Worm (Caenorhabditis elegans) whole organism, mixed stage, embryonic: ENCODE measurements around the gene srsx-19.
A peak's percentile ranks its signal among the peaks of the same experiment; 100 is the strongest.

Experiments
- M03D4.4 ChIP-seq: sonication (generic microtip); optimal IDR thresholded peaks from 2 replicates; lab custom pipeline; 2017; ENCODE audit warnings: mild to moderate bottlenecking, missing genetic modification characterization, missing compliant biosample characterization
- bed-3 ChIP-seq: fragments of 200-800 bp; sonication (Bioruptor generic); optimal IDR thresholded peaks from 3 replicates; lab custom pipeline; 2018; ENCODE audit warnings: mild to moderate bottlenecking, missing genetic modification characterization, moderate library complexity, missing compliant biosample characterization
- blmp-1 ChIP-seq: fragments of 150-350 bp; optimal IDR thresholded peaks from 2 replicates; lab custom pipeline; 2014; ENCODE audit warnings: missing biosample characterization, missing genetic modification characterization
- ceh-39 ChIP-seq: fragments of 150-350 bp; optimal IDR thresholded peaks from 2 replicates; lab custom pipeline; 2014; ENCODE audit warnings: missing biosample characterization, missing genetic modification characterization
- ceh-43 ChIP-seq: fragments of 200-800 bp; sonication (Bioruptor generic); optimal IDR thresholded peaks from 2 replicates; lab custom pipeline; 2018; ENCODE audit warnings: mild to moderate bottlenecking, missing genetic modification characterization, moderate library complexity, missing compliant biosample characterization
- ceh-83 ChIP-seq: fragments of 200-800 bp; sonication (Bioruptor generic); optimal IDR thresholded peaks from 2 replicates; lab custom pipeline; 2018; ENCODE audit warnings: mild to moderate bottlenecking, missing genetic modification characterization, missing compliant biosample characterization
- ces-1 ChIP-seq: fragments of 150-350 bp; optimal IDR thresholded peaks from 2 replicates; lab custom pipeline; 2014; ENCODE audit warnings: missing biosample characterization, missing genetic modification reagents, missing genetic modification characterization
- cnd-1 ChIP-seq: fragments of 200-800 bp; sonication (Bioruptor generic); optimal IDR thresholded peaks from 2 replicates; lab custom pipeline; 2018; ENCODE audit warnings: mild to moderate bottlenecking, missing genetic modification characterization, missing compliant biosample characterization
- drap-1 ChIP-seq: fragments of 200-800 bp; sonication (Bioruptor generic); optimal IDR thresholded peaks from 3 replicates; lab custom pipeline; 2018; ENCODE audit warnings: mild to moderate bottlenecking, missing genetic modification characterization, missing compliant biosample characterization
- elt-1 ChIP-seq: sonication (generic microtip); optimal IDR thresholded peaks from 2 replicates; lab custom pipeline; 2017; ENCODE audit warnings: missing genetic modification characterization, mild to moderate bottlenecking, missing compliant biosample characterization, antibody characterized with exemption, moderate library complexity, borderline replicate concordance; ENCODE audit not compliant: insufficient read depth
- elt-3 ChIP-seq: fragments of 150-350 bp; optimal IDR thresholded peaks from 2 replicates; lab custom pipeline; 2014; ENCODE audit warnings: missing biosample characterization, missing genetic modification characterization
- flh-1 ChIP-seq: fragments of 200-800 bp; sonication (Bioruptor generic); optimal IDR thresholded peaks from 2 replicates; lab custom pipeline; 2018; ENCODE audit warnings: mild to moderate bottlenecking, missing genetic modification characterization, moderate library complexity, missing compliant biosample characterization
- ham-2 ChIP-seq: fragments of 200-800 bp; sonication (Bioruptor generic); optimal IDR thresholded peaks from 2 replicates; lab custom pipeline; 2018; ENCODE audit warnings: mild to moderate bottlenecking, missing genetic modification characterization, missing compliant biosample characterization
- hlh-1 ChIP-seq: fragments of 150-350 bp; optimal IDR thresholded peaks from 2 replicates; lab custom pipeline; 2014; ENCODE audit warnings: missing biosample characterization, missing genetic modification reagents, missing genetic modification characterization
- lin-13 ChIP-seq: fragments of 150-350 bp; optimal IDR thresholded peaks from 2 replicates; lab custom pipeline; 2014; ENCODE audit warnings: missing biosample characterization, missing genetic modification characterization
- lsy-2 ChIP-seq: fragments of 150-350 bp; optimal IDR thresholded peaks from 2 replicates; lab custom pipeline; 2014; ENCODE audit warnings: missing biosample characterization, missing genetic modification characterization
- mep-1 ChIP-seq: fragments of 150-350 bp; optimal IDR thresholded peaks from 2 replicates; lab custom pipeline; 2017; ENCODE audit warnings: missing biosample characterization, missing genetic modification reagents, missing genetic modification characterization, inconsistent platforms
- mls-2 ChIP-seq: sonication (generic microtip); optimal IDR thresholded peaks from 2 replicates; lab custom pipeline; 2016; ENCODE audit warnings: mild to moderate bottlenecking, missing genetic modification characterization, moderate library complexity, missing compliant biosample characterization
- nhr-12 ChIP-seq: fragments of 150-350 bp; optimal IDR thresholded peaks from 2 replicates; lab custom pipeline; 2014; ENCODE audit warnings: missing biosample characterization, missing genetic modification characterization
- nhr-2 ChIP-seq: fragments of 150-350 bp; optimal IDR thresholded peaks from 2 replicates; lab custom pipeline; 2014; ENCODE audit warnings: missing biosample characterization, missing genetic modification characterization
- nhr-237 ChIP-seq: fragments of 150-350 bp; optimal IDR thresholded peaks from 2 replicates; lab custom pipeline; 2014; ENCODE audit warnings: missing biosample characterization, missing genetic modification characterization
- nhr-76 ChIP-seq: sonication (generic microtip); optimal IDR thresholded peaks from 2 replicates; lab custom pipeline; 2017; ENCODE audit warnings: missing biosample characterization, missing genetic modification characterization
- pha-4 ChIP-seq: fragments of 150-350 bp; optimal IDR thresholded peaks from 2 replicates; lab custom pipeline; 2018; ENCODE audit warnings: missing biosample characterization, missing genetic modification reagents, missing genetic modification characterization
- sem-2 ChIP-seq: fragments of 200-800 bp; sonication (Bioruptor generic); optimal IDR thresholded peaks from 2 replicates; lab custom pipeline; 2018; ENCODE audit warnings: mild to moderate bottlenecking, missing genetic modification characterization, missing compliant biosample characterization
- snpc-4 ChIP-seq: fragments of 150-350 bp; optimal IDR thresholded peaks from 2 replicates; lab custom pipeline; 2014; ENCODE audit warnings: missing biosample characterization, missing genetic modification characterization
- sptf-1 ChIP-seq: sonication (generic microtip); optimal IDR thresholded peaks from 2 replicates; lab custom pipeline; 2017; ENCODE audit warnings: mild to moderate bottlenecking, missing genetic modification characterization, moderate library complexity, missing compliant biosample characterization
- tbx-8 ChIP-seq: fragments of 200-800 bp; sonication (Bioruptor generic); optimal IDR thresholded peaks from 2 replicates; lab custom pipeline; 2018; ENCODE audit warnings: mild to moderate bottlenecking, missing genetic modification characterization, moderate library complexity, missing compliant biosample characterization
- unc-120 ChIP-seq: sonication (generic microtip); optimal IDR thresholded peaks from 2 replicates; lab custom pipeline; 2017; ENCODE audit warnings: missing genetic modification characterization, missing compliant biosample characterization; ENCODE audit not compliant: poor library complexity, severe bottlenecking
- unc-39 ChIP-seq: fragments of 150-350 bp; optimal IDR thresholded peaks from 2 replicates; lab custom pipeline; 2014; ENCODE audit warnings: missing biosample characterization, missing genetic modification characterization
- unc-62 ChIP-seq: fragments of 150-350 bp; optimal IDR thresholded peaks from 2 replicates; lab custom pipeline; 2014; ENCODE audit warnings: missing biosample characterization, missing genetic modification reagents, missing genetic modification characterization
- zip-8 ChIP-seq: fragments of 150-350 bp; optimal IDR thresholded peaks from 2 replicates; lab custom pipeline; 2014; ENCODE audit warnings: missing biosample characterization, missing genetic modification characterization

Gene srsx-19

DNA sequence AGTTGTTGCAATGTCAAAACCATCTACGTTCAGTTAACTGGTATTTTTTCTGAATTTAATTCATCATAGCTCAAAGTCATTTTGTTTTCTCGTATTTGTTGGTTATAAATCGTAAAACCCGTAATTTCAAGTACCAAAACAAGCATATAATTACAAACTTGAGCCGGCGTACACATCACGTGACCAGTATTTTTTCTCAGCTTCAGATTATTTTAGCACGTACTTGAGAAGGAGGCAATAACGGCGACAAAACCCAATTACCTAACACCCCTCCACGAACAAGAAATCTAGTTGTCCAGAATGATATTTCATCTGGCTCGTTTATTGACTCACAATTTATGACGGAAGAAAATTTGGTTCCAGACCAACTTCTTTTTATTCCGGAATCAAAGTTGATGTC lies 28.6 kb upstream of the srsx-19 start, which contains the start of gene srx-135:
srx-135 (plus strand) TSS at position 301 of the 400 bp plus-strand sequence.
- no peak for TF ChIP-seq ceh-43 (GFP tag; lab: Kevin White, UChicago)
- TF ChIP-seq sem-2 (GFP tag; lab: Kevin White, UChicago): no peak
- TF ChIP-seq lsy-2 (tag; lab: Kevin White, UChicago): no peak

- TF ChIP-seq sem-2 (GFP tag; lab: Kevin White, UChicago) (no peak), blmp-1 (no peak), nhr-76 (tag; lab: Kevin White, UChicago) (no peak), ceh-43 (GFP tag; lab: Kevin White, UChicago) (no peak), elt-3 (tag; lab: Kevin White, UChicago) (no peak), mls-2 (tag; lab: Kevin White, UChicago) (no peak), unc-62 (GFP tag; lab: Kevin White, UChicago) (no peak), nhr-237 (no peak), sptf-1 (no peak), nhr-12 (tag; lab: Kevin White, UChicago) (no peak), mep-1 (no peak), nhr-2 (tag; lab: Kevin White, UChicago) (no peak)
Observed at ce11 chrV:13862505-13862904, 25.0 kb upstream of the srsx-19 start, which contains the start of gene srx-137. TSS of gene srx-137 (plus strand) at chrV:13862805.

DNA sequence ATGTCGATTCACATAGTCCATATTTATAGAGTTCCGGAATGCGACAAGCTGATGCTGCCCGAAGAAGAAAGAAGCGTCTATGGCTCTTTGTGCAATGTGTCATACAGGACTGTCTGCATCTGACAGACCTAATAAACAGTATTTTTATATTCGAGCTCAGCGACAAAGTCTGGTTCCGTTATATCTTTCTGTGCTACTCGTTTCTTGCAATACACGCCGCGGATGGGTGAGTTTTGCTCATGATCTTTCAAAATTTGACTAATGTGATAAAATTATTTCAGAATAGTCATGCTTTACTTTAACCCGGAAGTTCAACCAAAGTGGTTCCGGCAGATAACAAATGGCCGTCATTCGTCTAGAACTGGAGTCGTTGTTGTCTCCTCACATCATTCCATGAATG lies 23.8 kb upstream of the srsx-19 start:
- TF ChIP-seq elt-3 (tag; lab: Kevin White, UChicago) (no peak), ces-1 (GFP tag; lab: Kevin White, UChicago) (no peak), unc-62 (GFP tag; lab: Kevin White, UChicago) (no peak), sem-2 (GFP tag; lab: Kevin White, UChicago) (no peak), M03D4.4 (tag; lab: Kevin White, UChicago) (no peak), flh-1 (GFP tag; lab: Kevin White, UChicago) (no peak), drap-1 (GFP tag; lab: Kevin White, UChicago) (no peak), bed-3 (GFP tag; lab: Kevin White, UChicago) (no peak), nhr-2 (tag; lab: Kevin White, UChicago) (no peak), lin-13 (tag; lab: Kevin White, UChicago) (no peak), pha-4 (tag; lab: Kevin White, UChicago) (no peak), blmp-1 (no peak)

DNA sequence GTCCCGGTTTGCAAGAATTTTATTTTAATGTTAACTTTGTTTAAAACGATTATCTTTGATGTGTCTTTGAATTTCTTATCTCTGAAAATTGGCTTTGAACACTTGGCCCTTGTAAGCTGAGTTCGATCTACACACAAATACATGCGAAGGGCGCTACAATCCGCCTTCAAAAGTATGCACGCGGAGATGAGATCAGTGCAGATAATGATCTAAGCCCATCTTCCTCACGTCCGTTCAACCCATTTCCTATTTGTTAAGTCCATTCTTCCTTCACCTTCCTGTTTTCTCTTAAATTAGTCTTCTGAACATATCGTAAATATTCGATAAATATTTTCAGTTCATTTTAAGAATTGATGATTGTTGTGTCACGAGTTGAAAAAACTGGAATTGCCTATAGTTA lies 21.1 kb upstream of the srsx-19 start, which contains the start of gene nhr-175:
nhr-175 (plus strand) TSS at position 339 of the 400 bp plus-strand sequence.
- TF ChIP-seq zip-8 (no peak), elt-1 (tag; lab: Kevin White, UChicago) (peak; percentile 91), ham-2 (peak; percentile 28)
- TF ChIP-seq, all 35 proteins: peak for 2

DNA sequence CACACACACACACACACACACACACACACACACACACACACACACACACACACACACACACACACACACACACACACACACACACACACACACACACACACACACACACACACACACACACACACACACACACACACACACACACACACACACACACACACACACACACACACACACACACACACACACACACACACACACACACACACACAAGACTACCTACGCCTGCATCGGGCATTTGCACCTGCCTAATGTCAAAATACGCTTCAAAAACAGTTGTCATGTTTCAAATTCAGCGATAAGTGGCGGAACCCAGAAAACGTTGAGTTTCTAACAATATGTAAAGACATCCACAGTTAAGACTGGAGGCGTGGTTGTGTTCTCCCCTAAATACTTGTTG lies 18.6 kb upstream of the srsx-19 start:
- TF ChIP-seq ceh-43 (GFP tag; lab: Kevin White, UChicago) (peak; percentile 5), cnd-1 (tag; lab: Kevin White, UChicago) (peak; percentile 58), tbx-8 (GFP tag; lab: Kevin White, UChicago) (peak; percentile 11), ceh-83 (GFP tag; lab: Kevin White, UChicago) (peak; percentile 31), sem-2 (GFP tag; lab: Kevin White, UChicago) (peak; percentile 46), drap-1 (GFP tag; lab: Kevin White, UChicago) (peak; percentile 50)

DNA sequence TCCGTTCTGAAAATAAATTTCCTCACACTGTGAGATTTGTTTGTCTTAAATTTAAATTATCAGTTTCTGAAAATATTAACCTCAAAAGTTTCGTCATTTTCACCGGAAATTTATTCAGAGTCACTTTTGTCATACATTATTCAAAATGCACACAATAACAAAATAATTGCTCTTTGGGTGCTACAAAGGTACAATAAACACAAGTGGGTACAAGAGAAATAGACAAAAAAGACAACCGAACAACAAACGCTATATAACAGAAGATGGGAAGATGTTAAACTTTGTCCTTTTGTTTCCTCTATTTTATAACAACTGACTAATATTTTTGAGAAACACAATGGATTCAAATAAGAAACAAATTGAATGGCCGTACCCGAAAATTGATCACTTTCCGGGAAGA lies 17.9 kb upstream of the srsx-19 start:
- TF ChIP-seq mls-2 (tag; lab: Kevin White, UChicago) (no peak), nhr-237 (no peak), nhr-2 (tag; lab: Kevin White, UChicago) (no peak), cnd-1 (tag; lab: Kevin White, UChicago) (no peak), lsy-2 (tag; lab: Kevin White, UChicago) (no peak), pha-4 (tag; lab: Kevin White, UChicago) (no peak), ceh-43 (GFP tag; lab: Kevin White, UChicago) (no peak), elt-3 (tag; lab: Kevin White, UChicago) (no peak), hlh-1 (tag; lab: Kevin White, UChicago) (no peak), unc-39 (tag; lab: Kevin White, UChicago) (no peak), blmp-1 (no peak), ceh-83 (GFP tag; lab: Kevin White, UChicago) (no peak), drap-1 (GFP tag; lab: Kevin White, UChicago) (no peak), unc-120 (no peak), sem-2 (GFP tag; lab: Kevin White, UChicago) (no peak), ceh-39 (tag; lab: Kevin White, UChicago) (no peak), M03D4.4 (tag; lab: Kevin White, UChicago) (no peak), nhr-12 (tag; lab: Kevin White, UChicago) (no peak), snpc-4 (tag; lab: Kevin White, UChicago) (no peak)
- TF ChIP-seq, all 35 proteins: peak for 0
